Worm (Caenorhabditis elegans): ENCODE measurements around the gene srz-5.

DNA sequence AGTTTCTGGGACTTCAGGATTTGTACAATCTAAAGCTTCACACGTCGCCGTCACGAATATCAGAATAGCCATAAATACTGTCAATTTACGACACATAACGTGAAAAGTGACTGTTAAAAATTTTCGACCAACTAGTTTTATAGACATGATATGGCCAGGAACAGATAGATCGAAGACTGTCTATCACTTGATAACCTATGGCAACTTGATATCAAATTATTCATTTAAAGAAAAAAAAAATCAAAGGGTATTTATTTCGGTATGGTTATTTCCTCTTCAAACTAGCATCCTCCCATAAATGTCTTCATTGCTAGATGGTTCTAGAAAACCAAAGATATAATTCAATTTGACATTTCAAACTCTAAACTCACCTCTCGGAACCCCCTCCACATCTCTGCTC lies 47.9 kb upstream of the srz-5 start, which contains the start of gene W10G11.3:
- no peak for TF ChIP-seq ama-1 (optimal IDR thresholded peaks at IDR 0.05)
- TF ChIP-seq F13C5.2 (tag; optimal IDR thresholded peaks at IDR 0.05): no peak
- no peak for TF ChIP-seq tra-4 (tag; optimal IDR thresholded peaks at IDR 0.05)
- TF ChIP-seq tbx-11 (GFP tag; IDR thresholded peaks at IDR 0.05): no peak
- no peak for TF ChIP-seq sea-1 (GFP tag; conservative IDR thresholded peaks at IDR 0.05)
- TF ChIP-seq flt-1 (GFP tag; IDR thresholded peaks at IDR 0.05): no peak
- TF ChIP-seq hmbx-1 (tag; optimal IDR thresholded peaks at IDR 0.05): no peak
- no peak for TF ChIP-seq B0310.2 (tag; optimal IDR thresholded peaks at IDR 0.05)
- no peak for TF ChIP-seq pes-1 (GFP tag; IDR thresholded peaks at IDR 0.05)
- no peak for TF ChIP-seq ceh-36 (tag; optimal IDR thresholded peaks at IDR 0.05)
- no peak for TF ChIP-seq tbx-37 (GFP tag; conservative IDR thresholded peaks at IDR 0.05)
- no peak for TF ChIP-seq ceh-13 (GFP tag; optimal IDR thresholded peaks at IDR 0.05)
